Worm (Caenorhabditis elegans): ENCODE results near the gene sdz-33.

ce11 chrIII:11874242-11874641 lies 33.0 kb upstream of the sdz-33 start:
- TF ChIP-seq ama-1 (optimal IDR thresholded peaks at IDR 0.05) (no peak), unc-42 (tag; optimal IDR thresholded peaks at IDR 0.05) (no peak), dmd-4 (tag; optimal IDR thresholded peaks at IDR 0.05; ENCODE audit: borderline replicate concordance) (no peak), fkh-6 (tag; optimal IDR thresholded peaks at IDR 0.05) (no peak), elt-4 (tag; optimal IDR thresholded peaks at IDR 0.05) (no peak), ets-4 (tag; optimal IDR thresholded peaks at IDR 0.05) (no peak), pqm-1 (tag; optimal IDR thresholded peaks at IDR 0.05) (no peak)
